Fruit fly (Drosophila melanogaster): ENCODE data around the gene Poxm.

Gene Poxm

DNA sequence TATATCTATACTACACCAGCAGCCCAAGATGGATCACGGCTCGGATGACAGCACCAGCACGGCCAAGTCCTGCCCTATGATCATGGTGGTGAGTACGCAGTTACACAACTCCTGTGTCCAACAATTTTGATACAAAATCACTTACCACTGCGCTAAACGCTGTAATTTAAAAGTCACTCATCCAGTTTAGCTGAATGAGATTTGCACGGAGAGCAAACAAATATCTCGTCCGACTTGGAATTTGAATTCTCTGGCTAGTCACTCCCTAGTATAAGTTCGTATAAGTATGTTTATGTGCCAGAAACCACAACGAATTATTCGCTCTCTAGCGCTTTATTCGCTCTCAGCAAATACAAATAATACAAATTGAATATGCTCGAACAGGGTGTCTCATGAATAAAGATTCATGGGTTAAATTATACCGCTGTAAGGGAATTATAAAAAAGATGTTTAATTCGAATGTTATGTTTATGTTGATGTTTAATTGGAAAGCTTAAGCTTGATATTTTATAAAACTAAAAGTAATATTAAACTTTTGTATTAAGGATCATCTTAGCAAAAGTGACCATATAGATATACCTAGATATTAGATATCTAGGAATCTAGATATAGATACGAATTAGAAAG, 15.8 kb downstream of the Poxm start (continued):
- TF ChIP-seq CG7839 (tag; optimal IDR thresholded peaks at IDR 0.05) (no peak), CG31365 (tag; optimal IDR thresholded peaks at IDR 0.05) (peak; percentile 6), bsh (GFP tag; optimal IDR thresholded peaks at IDR 0.05) (no peak), HLH54F (GFP tag; optimal IDR thresholded peaks at IDR 0.05) (no peak), unpg (GFP tag; optimal IDR thresholded peaks at IDR 0.05) (no peak), CG1792 (GFP tag; optimal IDR thresholded peaks at IDR 0.05) (no peak), CG2202 (tag; optimal IDR thresholded peaks at IDR 0.05) (no peak), Stat92E (GFP tag; optimal IDR thresholded peaks at IDR 0.05) (no peak), CG10366 (GFP tag; IDR thresholded peaks at IDR 0.05) (peak; percentile 68), nmo (GFP tag; optimal IDR thresholded peaks at IDR 0.05) (no peak), shn (GFP tag; optimal IDR thresholded peaks at IDR 0.05) (no peak), inv (GFP tag; IDR thresholded peaks at IDR 0.05; ENCODE audit: partially characterized antibody) (no peak), scrt (GFP tag; optimal IDR thresholded peaks at IDR 0.05) (no peak), Sox102F (GFP tag; optimal IDR thresholded peaks at IDR 0.05) (no peak), Pdp1 (GFP tag; optimal IDR thresholded peaks at IDR 0.05) (peak in 1 of 2 experiments; percentile 69), Neu2 (GFP tag; optimal IDR thresholded peaks at IDR 0.05; ENCODE audit: borderline replicate concordance) (no peak), Meics (GFP tag; optimal IDR thresholded peaks at IDR 0.05) (peak; percentile 35), jigr1 (GFP tag; IDR thresholded peaks at IDR 0.05) (no peak), gro (GFP tag; optimal IDR thresholded peaks at IDR 0.05) (no peak), CG1529 (GFP tag; optimal IDR thresholded peaks at IDR 0.05) (no peak), sr (GFP tag; IDR thresholded peaks at IDR 0.05) (no peak), CG3838 (GFP tag; optimal IDR thresholded peaks at IDR 0.05) (no peak), CG8281 (tag; optimal IDR thresholded peaks at IDR 0.05) (no peak), pho (GFP tag; optimal IDR thresholded peaks at IDR 0.05) (no peak), slbo (GFP tag; IDR thresholded peaks at IDR 0.05) (peak; percentile 49; the same call in 1 of the 2 replicates), odd (GFP tag; optimal IDR thresholded peaks at IDR 0.05) (no peak), sd (tag; optimal IDR thresholded peaks at IDR 0.05) (peak; percentile 41), CG11085 (GFP tag; IDR thresholded peaks at IDR 0.05) (no peak), Aef1 (GFP tag; IDR thresholded peaks at IDR 0.05) (no peak), CG2712 (tag; optimal IDR thresholded peaks at IDR 0.05) (no peak), Trl (optimal IDR thresholded peaks at IDR 0.05) (peak in 1 of 2 experiments; percentile 60), Trl (GFP tag; optimal IDR thresholded peaks at IDR 0.05) (no peak), Jarid2 (GFP tag; optimal IDR thresholded peaks at IDR 0.05) (peak; percentile 47), CG12236 (GFP tag; optimal IDR thresholded peaks at IDR 0.05) (no peak), da (GFP tag; optimal IDR thresholded peaks at IDR 0.05) (no peak), bab2 (GFP tag; optimal IDR thresholded peaks at IDR 0.05) (no peak), CG7271 (tag; optimal IDR thresholded peaks at IDR 0.05) (no peak), B-H1 (GFP tag; IDR thresholded peaks at IDR 0.05) (no peak), sisA (GFP tag; IDR thresholded peaks at IDR 0.05) (no peak), CG9817 (tag; optimal IDR thresholded peaks at IDR 0.05) (no peak), BtbVII (GFP tag; optimal IDR thresholded peaks at IDR 0.05) (no peak), fru (optimal IDR thresholded peaks at IDR 0.05) (no peak), tx (GFP tag; optimal IDR thresholded peaks at IDR 0.05) (no peak), vvl (GFP tag; IDR thresholded peaks at IDR 0.05) (peak; percentile 42; the same call in 1 of the 2 replicates), Usf (GFP tag; optimal IDR thresholded peaks at IDR 0.05) (no peak), exex (tag; optimal IDR thresholded peaks at IDR 0.05) (no peak), CG8290 (GFP tag; optimal IDR thresholded peaks at IDR 0.05) (no peak), CG8290 (tag; optimal IDR thresholded peaks at IDR 0.05) (no peak), CG13296 (GFP tag; optimal IDR thresholded peaks at IDR 0.05) (peak; percentile 42), bowl (GFP tag; IDR thresholded peaks at IDR 0.05) (no peak), Dek (tag; optimal IDR thresholded peaks at IDR 0.05) (peak; percentile 33)
